Worm (Caenorhabditis elegans) whole organism, mixed stage, embryonic: ENCODE data around the gene srh-125.

Experiments used
- blmp-1 ChIP-seq: fragments of 150-350 bp; optimal IDR thresholded peaks from 2 replicates; lab custom pipeline; 2014; ENCODE audit warnings: missing biosample characterization, missing genetic modification characterization
- lsy-2 ChIP-seq: fragments of 150-350 bp; optimal IDR thresholded peaks from 2 replicates; lab custom pipeline; 2014; ENCODE audit warnings: missing biosample characterization, missing genetic modification characterization
- mab-5 ChIP-seq: fragments of 150-350 bp; optimal IDR thresholded peaks from 2 replicates; lab custom pipeline; 2014; ENCODE audit warnings: missing biosample characterization, missing genetic modification characterization
- nhr-28 ChIP-seq: fragments of 150-350 bp; optimal IDR thresholded peaks from 2 replicates; lab custom pipeline; 2014; ENCODE audit warnings: missing biosample characterization, missing genetic modification characterization
- snpc-4 ChIP-seq: fragments of 150-350 bp; optimal IDR thresholded peaks from 2 replicates; lab custom pipeline; 2014; ENCODE audit warnings: missing biosample characterization, missing genetic modification characterization
- unc-39 ChIP-seq: fragments of 150-350 bp; optimal IDR thresholded peaks from 2 replicates; lab custom pipeline; 2014; ENCODE audit warnings: missing biosample characterization, missing genetic modification characterization

ce11 chrV:7435376-7436204 lies 41.1 kb downstream of the srh-125 start, which contains the start of the genes ddo-2 and F25E5.8:
- TF ChIP-seq blmp-1 (tag; lab: Kevin White, UChicago), result no peak
- TF ChIP-seq lsy-2, result no peak
- TF ChIP-seq mab-5 (tag; lab: Kevin White, UChicago), result no peak
- no peak for TF ChIP-seq snpc-4 (tag; lab: Kevin White, UChicago)
- no peak for TF ChIP-seq nhr-28 (tag; lab: Kevin White, UChicago)
- no peak for TF ChIP-seq unc-39 (tag; lab: Kevin White, UChicago)
